Worm (Caenorhabditis elegans) whole organism, L1 larva: ENCODE data around the gene Y48A6C.8.
A peak's percentile ranks its signal among the peaks of the same experiment; 100 is the strongest.

Experiments
- C04F5.9 ChIP-seq: sonication (generic microtip); optimal IDR thresholded peaks from 2 replicates; lab custom pipeline; 2016; ENCODE audit warnings: missing genetic modification characterization, missing compliant biosample characterization
- C34B4.2 ChIP-seq: sonication (generic microtip); optimal IDR thresholded peaks from 2 replicates; lab custom pipeline; 2017; ENCODE audit warnings: mild to moderate bottlenecking, missing genetic modification characterization, missing compliant biosample characterization
- F16B12.6 ChIP-seq: fragments of 150-350 bp; optimal IDR thresholded peaks from 2 replicates; lab custom pipeline; 2014; ENCODE audit warnings: missing biosample characterization, missing genetic modification characterization
- Y116A8C.19 ChIP-seq: sonication (generic microtip); optimal IDR thresholded peaks from 2 replicates; lab custom pipeline; 2016; ENCODE audit warnings: missing compliant biosample characterization, missing genetic modification characterization, borderline replicate concordance
- aha-1 ChIP-seq: fragments of 150-350 bp; optimal IDR thresholded peaks from 2 replicates; lab custom pipeline; 2014; ENCODE audit warnings: missing biosample characterization, missing genetic modification characterization
- ceh-63 ChIP-seq: fragments of 200-800 bp; sonication (Bioruptor generic); optimal IDR thresholded peaks from 2 replicates; lab custom pipeline; 2018; ENCODE audit warnings: mild to moderate bottlenecking, missing genetic modification characterization, missing compliant biosample characterization
- ceh-90 ChIP-seq: sonication (generic microtip); optimal IDR thresholded peaks from 2 replicates; lab custom pipeline; 2016; ENCODE audit warnings: missing genetic modification characterization, missing compliant biosample characterization
- dsc-1 ChIP-seq: sonication (generic microtip); optimal IDR thresholded peaks from 2 replicates; lab custom pipeline; 2016; ENCODE audit warnings: mild to moderate bottlenecking, missing genetic modification characterization, missing compliant biosample characterization
- efl-1 ChIP-seq, 4 experiments: fragments of 150-350 bp; optimal IDR thresholded peaks in 3 of 4; peaks in 1 of 4; 1 replicate in 1 of 4; 2 replicates in 3 of 4; lab custom pipeline; 2014; ENCODE audit warnings: missing biosample characterization in 2 of 4, missing genetic modification characterization in 2 of 4, missing genetic modification reagents in 2 of 4
- egl-13 ChIP-seq: sonication (generic microtip); optimal IDR thresholded peaks from 2 replicates; lab custom pipeline; 2016; ENCODE audit warnings: missing genotype, missing genetic modification reagents, missing genetic modification characterization, missing compliant biosample characterization
- fkh-8 ChIP-seq: sonication (generic microtip); optimal IDR thresholded peaks from 2 replicates; lab custom pipeline; 2016; ENCODE audit warnings: mild to moderate bottlenecking, missing genetic modification characterization, missing compliant biosample characterization
- fos-1 ChIP-seq: fragments of 150-350 bp; optimal IDR thresholded peaks from 2 replicates; lab custom pipeline; 2014; ENCODE audit warnings: missing biosample characterization, missing genetic modification characterization
- grh-1 ChIP-seq: fragments of 200-800 bp; sonication (Bioruptor generic); IDR thresholded peaks from 2 replicates; pipeline ENCODE4 v1.3.6; 2022; ENCODE audit warnings: missing genetic modification reagents, missing genetic modification characterization, missing compliant biosample characterization
- hlh-4 ChIP-seq: sonication (generic microtip); optimal IDR thresholded peaks from 2 replicates; lab custom pipeline; 2016; ENCODE audit warnings: mild to moderate bottlenecking, missing genetic modification characterization, missing compliant biosample characterization
- hpl-2 ChIP-seq: fragments of 150-350 bp; optimal IDR thresholded peaks from 2 replicates; lab custom pipeline; 2014; ENCODE audit warnings: missing biosample characterization, missing genetic modification reagents, missing genetic modification characterization
- isw-1 ChIP-seq: fragments of 200-800 bp; sonication (Bioruptor generic); IDR thresholded peaks from 2 replicates; pipeline ENCODE4 v1.3.6; 2022; ENCODE audit warnings: missing genetic modification characterization, missing compliant biosample characterization
- jun-1 ChIP-seq: fragments of 150-350 bp; optimal IDR thresholded peaks from 2 replicates; lab custom pipeline; 2014; ENCODE audit warnings: missing biosample characterization, missing genetic modification reagents, missing genetic modification characterization
- lin-13 ChIP-seq: fragments of 150-350 bp; optimal IDR thresholded peaks from 2 replicates; lab custom pipeline; 2014; ENCODE audit warnings: missing biosample characterization, missing genetic modification reagents, missing genetic modification characterization
- lin-14 ChIP-seq: fragments of 200-800 bp; sonication (Bioruptor generic); optimal IDR thresholded peaks from 2 replicates; lab custom pipeline; 2018; ENCODE audit warnings: mild to moderate bottlenecking, missing genetic modification characterization, moderate library complexity, missing compliant biosample characterization
- lin-39 ChIP-seq: fragments of 150-350 bp; optimal IDR thresholded peaks from 2 replicates; lab custom pipeline; 2014; ENCODE audit warnings: missing biosample characterization, missing genetic modification reagents, missing genetic modification characterization
- lir-3 ChIP-seq: sonication (generic microtip); optimal IDR thresholded peaks from 2 replicates; lab custom pipeline; 2016; ENCODE audit warnings: mild to moderate bottlenecking, missing genetic modification characterization, moderate library complexity, missing compliant biosample characterization; ENCODE audit not compliant: poor library complexity
- nhr-19 ChIP-seq: fragments of 200-800 bp; sonication (Bioruptor generic); conservative IDR thresholded peaks from 2 replicates; pipeline ENCODE4 v1.3.6; 2022; ENCODE audit warnings: missing genetic modification characterization, missing compliant biosample characterization
- nhr-20 ChIP-seq: sonication (generic microtip); optimal IDR thresholded peaks from 2 replicates; lab custom pipeline; 2016; ENCODE audit warnings: mild to moderate bottlenecking, missing genetic modification characterization, missing compliant biosample characterization
- nhr-237 ChIP-seq: fragments of 150-350 bp; optimal IDR thresholded peaks from 2 replicates; lab custom pipeline; 2014; ENCODE audit warnings: missing biosample characterization, missing genetic modification characterization
- nhr-47 ChIP-seq: sonication (generic microtip); optimal IDR thresholded peaks from 2 replicates; lab custom pipeline; 2016; ENCODE audit warnings: mild to moderate bottlenecking, missing genetic modification characterization, moderate library complexity, missing compliant biosample characterization
- nhr-71 ChIP-seq: sonication (generic microtip); optimal IDR thresholded peaks from 2 replicates; lab custom pipeline; 2016; ENCODE audit warnings: mild to moderate bottlenecking, missing genetic modification characterization, moderate library complexity, missing compliant biosample characterization
- nhr-76 ChIP-seq: sonication (generic microtip); optimal IDR thresholded peaks from 2 replicates; lab custom pipeline; 2017; ENCODE audit warnings: missing biosample characterization, missing genetic modification characterization
- nhr-77 ChIP-seq: fragments of 150-350 bp; optimal IDR thresholded peaks from 2 replicates; lab custom pipeline; 2014; ENCODE audit warnings: missing biosample characterization, missing genetic modification characterization
- nhr-84 ChIP-seq: sonication (generic microtip); optimal IDR thresholded peaks from 2 replicates; lab custom pipeline; 2017; ENCODE audit warnings: missing biosample characterization, missing genetic modification characterization
- nhr-85 ChIP-seq: sonication (generic microtip); peaks from one replicate; lab custom pipeline; 2016; ENCODE audit warnings: missing genetic modification characterization, inconsistent platforms, missing compliant biosample characterization
- nhr-90 ChIP-seq: sonication (generic microtip); optimal IDR thresholded peaks from 2 replicates; lab custom pipeline; 2016; ENCODE audit warnings: mild to moderate bottlenecking, missing genetic modification characterization, missing compliant biosample characterization; ENCODE audit not compliant: poor library complexity
- pax-3 ChIP-seq: fragments of 200-800 bp; sonication (Bioruptor generic); optimal IDR thresholded peaks from 2 replicates; lab custom pipeline; 2018; ENCODE audit warnings: mild to moderate bottlenecking, missing genetic modification characterization, moderate library complexity, missing compliant biosample characterization
- pqm-1 ChIP-seq: sonication (generic microtip); optimal IDR thresholded peaks from 3 replicates; lab custom pipeline; 2017; ENCODE audit warnings: missing biosample characterization, missing genetic modification characterization
- rnt-1 ChIP-seq: sonication (generic microtip); optimal IDR thresholded peaks from 2 replicates; lab custom pipeline; 2016; ENCODE audit warnings: mild to moderate bottlenecking, missing genetic modification characterization, moderate library complexity, missing compliant biosample characterization
- skn-1 ChIP-seq: fragments of 150-350 bp; optimal IDR thresholded peaks from 2 replicates; lab custom pipeline; 2014; ENCODE audit warnings: missing biosample characterization, missing genetic modification characterization
- sox-4 ChIP-seq: sonication (generic microtip); optimal IDR thresholded peaks from 2 replicates; lab custom pipeline; 2016; ENCODE audit warnings: missing genetic modification characterization, missing compliant biosample characterization
- tbx-2 ChIP-seq: sonication (generic microtip); optimal IDR thresholded peaks from 2 replicates; lab custom pipeline; 2016; ENCODE audit warnings: missing genetic modification characterization, missing compliant biosample characterization
- unc-130 ChIP-seq: fragments of 150-350 bp; optimal IDR thresholded peaks from 2 replicates; lab custom pipeline; 2017; ENCODE audit warnings: missing biosample characterization, missing genetic modification characterization, inconsistent platforms
- unc-86 ChIP-seq: sonication (generic microtip); optimal IDR thresholded peaks from 2 replicates; lab custom pipeline; 2016; ENCODE audit warnings: missing genetic modification characterization, missing compliant biosample characterization
- unc-98 ChIP-seq: fragments of 200-800 bp; sonication (Bioruptor generic); IDR thresholded peaks from 2 replicates; pipeline ENCODE4 v1.3.6; 2022; ENCODE audit warnings: missing genetic modification characterization, missing compliant biosample characterization
- xbp-1 ChIP-seq: sonication (generic microtip); optimal IDR thresholded peaks from 2 replicates; lab custom pipeline; 2016; ENCODE audit warnings: missing genetic modification characterization, missing compliant biosample characterization
- zip-4 ChIP-seq: fragments of 200-800 bp; sonication (Bioruptor generic); optimal IDR thresholded peaks from 2 replicates; lab custom pipeline; 2018; ENCODE audit warnings: mild to moderate bottlenecking, missing genetic modification characterization, moderate library complexity, missing compliant biosample characterization
- ztf-11 ChIP-seq, 2 experiments: sonication (generic microtip); optimal IDR thresholded peaks; 2 replicates each; lab custom pipeline; 2016 to 2017; ENCODE audit warnings: missing genetic modification characterization in 2 of 2, missing biosample characterization in 1 of 2, missing compliant biosample characterization in 1 of 2
- ztf-4 ChIP-seq: fragments of 150-350 bp; optimal IDR thresholded peaks from 2 replicates; lab custom pipeline; 2014; ENCODE audit warnings: missing biosample characterization, missing genetic modification characterization

Y48A6C.8 gene

DNA sequence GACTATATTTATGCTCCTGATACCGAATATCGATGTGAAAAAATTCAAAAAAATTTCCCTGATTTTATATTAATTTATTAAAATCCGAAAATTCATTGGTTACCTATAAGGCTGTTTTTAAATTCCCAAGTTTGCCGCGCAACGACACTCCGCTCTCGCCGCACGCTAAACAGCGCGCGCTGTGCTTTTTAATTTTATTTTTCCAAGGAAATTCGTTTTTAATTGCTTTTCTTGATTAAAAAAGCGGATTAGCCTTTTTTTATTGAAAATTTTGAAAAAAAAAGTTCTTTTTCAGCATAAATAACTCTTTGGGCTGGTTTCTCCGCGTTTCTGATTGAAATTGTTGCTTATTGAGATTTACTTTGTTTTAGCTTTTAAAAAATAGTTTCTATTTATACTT lies 20.1 kb downstream of the Y48A6C.8 start:
- no peak for TF ChIP-seq ceh-90 (tag; lab: Kevin White, UChicago)
- TF ChIP-seq efl-1 (optimal IDR thresholded peaks at IDR 0.05; lab: Kevin White, UChicago) = peak in 1 of 2 experiments; percentile 72
- TF ChIP-seq efl-1 (GFP tag; optimal IDR thresholded peaks at IDR 0.05 in 1 of 2; lab: Kevin White, UChicago) = no peak

ce11 chrIII:11101246-11101645 lies 26.2 kb downstream of the Y48A6C.8 start:
- TF ChIP-seq lin-13 (GFP tag; lab: Kevin White, UChicago) (no peak), skn-1 (tag; lab: Kevin White, UChicago) (peak; percentile 66), zip-4 (GFP tag; lab: Kevin White, UChicago) (peak; percentile 14)

- TF ChIP-seq jun-1 (tag; lab: Kevin White, UChicago) (no peak), lin-14 (GFP tag; lab: Kevin White, UChicago) (no peak), C34B4.2 (tag; lab: Kevin White, UChicago) (no peak), sox-4 (no peak), C04F5.9 (tag; lab: Kevin White, UChicago) (no peak), ceh-63 (no peak), rnt-1 (tag; lab: Kevin White, UChicago) (no peak), nhr-71 (tag; lab: Kevin White, UChicago) (no peak), efl-1 (optimal IDR thresholded peaks at IDR 0.05; lab: Kevin White, UChicago) (no peak), efl-1 (GFP tag; optimal IDR thresholded peaks at IDR 0.05 in 1 of 2; lab: Kevin White, UChicago) (no peak), Y116A8C.19 (tag; lab: Kevin White, UChicago) (no peak), nhr-85 (tag; lab: Kevin White, UChicago) (no peak), fkh-8 (no peak), xbp-1 (tag; lab: Kevin White, UChicago) (no peak)
Observed at ce11 chrIII:11099864-11100263, 27.6 kb downstream of the Y48A6C.8 start, which contains the start of gene hmt-1. TSS of gene hmt-1 (minus strand) at chrIII:11099964.

- TF ChIP-seq fos-1 (tag; lab: Kevin White, UChicago) (no peak), nhr-77 (no peak), nhr-19 (GFP tag; lab: Robert Waterston, UW) (no peak), hlh-4 (tag; lab: Kevin White, UChicago) (no peak), nhr-84 (tag; lab: Kevin White, UChicago) (no peak), hpl-2 (GFP tag; lab: Kevin White, UChicago) (no peak), lin-39 (no peak), lir-3 (tag; lab: Kevin White, UChicago) (no peak), efl-1 (optimal IDR thresholded peaks at IDR 0.05; lab: Kevin White, UChicago) (no peak), efl-1 (GFP tag; optimal IDR thresholded peaks at IDR 0.05 in 1 of 2; lab: Kevin White, UChicago) (peak in 1 of 2 experiments; percentile 2)
Observed at ce11 chrIII:11095687-11096086, 31.7 kb downstream of the Y48A6C.8 start.

DNA sequence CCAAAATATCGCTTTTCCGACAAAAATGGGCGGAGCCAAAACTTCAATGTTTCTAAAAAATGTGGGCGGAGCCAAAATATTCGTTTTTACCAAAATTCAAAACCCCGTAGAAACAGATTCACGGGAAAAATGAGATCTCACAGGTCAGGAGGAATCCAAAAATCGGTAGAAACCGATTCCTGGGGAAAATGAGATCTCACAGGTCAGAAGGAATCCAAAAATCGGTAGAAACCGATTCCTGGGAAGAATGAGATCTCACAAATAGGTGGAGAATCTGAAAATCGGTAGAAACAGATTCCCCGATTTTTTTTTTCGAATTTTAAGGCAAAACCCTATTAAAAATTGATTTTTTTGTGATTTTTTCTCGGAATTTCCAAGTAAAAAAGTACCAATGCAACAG lies 33.9 kb downstream of the Y48A6C.8 start:
- TF ChIP-seq unc-86 = no peak
- TF ChIP-seq pqm-1 (tag; lab: Kevin White, UChicago) = no peak
- TF ChIP-seq grh-1 (GFP tag; lab: Robert Waterston, UW) = no peak
- TF ChIP-seq nhr-20 = no peak
- TF ChIP-seq F16B12.6 (tag; lab: Kevin White, UChicago) = no peak
- TF ChIP-seq nhr-19 (GFP tag; lab: Robert Waterston, UW) = no peak
- TF ChIP-seq nhr-90 = peak; percentile 53
- TF ChIP-seq isw-1 (GFP tag; lab: Robert Waterston, UW) = no peak; the same call in 1 of the 2 replicates
- no peak for TF ChIP-seq aha-1 (tag; lab: Kevin White, UChicago)
- TF ChIP-seq nhr-85 (tag; lab: Kevin White, UChicago) = peak; percentile 51
- TF ChIP-seq ztf-4 = no peak
- no peak for TF ChIP-seq ceh-90 (tag; lab: Kevin White, UChicago)
- no peak for TF ChIP-seq unc-130 (tag; lab: Kevin White, UChicago)
- peak in 1 of 2 experiments; percentile 73 for TF ChIP-seq ztf-11 (tag; optimal IDR thresholded peaks at IDR 0.05; lab: Kevin White, UChicago)
- peak; percentile 63 for TF ChIP-seq rnt-1 (tag; lab: Kevin White, UChicago)
- peak; percentile 18 for TF ChIP-seq nhr-47 (tag; lab: Kevin White, UChicago)
- no peak for TF ChIP-seq hpl-2 (GFP tag; lab: Kevin White, UChicago)
- peak; percentile 43 for TF ChIP-seq efl-1 (optimal IDR thresholded peaks at IDR 0.05; lab: Kevin White, UChicago)
- TF ChIP-seq efl-1 (GFP tag; optimal IDR thresholded peaks at IDR 0.05 in 1 of 2; lab: Kevin White, UChicago) = peak in 1 of 2 experiments; percentile 92
- TF ChIP-seq dsc-1 (tag; lab: Kevin White, UChicago) = peak; percentile 8
- peak; percentile 60 for TF ChIP-seq pax-3 (tag; lab: Kevin White, UChicago)
- TF ChIP-seq nhr-237 (tag; lab: Kevin White, UChicago) = no peak
- TF ChIP-seq xbp-1 (tag; lab: Kevin White, UChicago) = peak; percentile 15
- TF ChIP-seq tbx-2 (tag; lab: Kevin White, UChicago) = peak; percentile 30
- no peak for TF ChIP-seq nhr-76 (tag; lab: Kevin White, UChicago)
- peak; percentile 75 for TF ChIP-seq unc-98 (GFP tag; lab: Robert Waterston, UW)
- TF ChIP-seq egl-13 (tag; lab: Kevin White, UChicago) = no peak
